Worm (Caenorhabditis elegans): ENCODE measurements around the gene tyr-2.

tyr-2 gene

DNA sequence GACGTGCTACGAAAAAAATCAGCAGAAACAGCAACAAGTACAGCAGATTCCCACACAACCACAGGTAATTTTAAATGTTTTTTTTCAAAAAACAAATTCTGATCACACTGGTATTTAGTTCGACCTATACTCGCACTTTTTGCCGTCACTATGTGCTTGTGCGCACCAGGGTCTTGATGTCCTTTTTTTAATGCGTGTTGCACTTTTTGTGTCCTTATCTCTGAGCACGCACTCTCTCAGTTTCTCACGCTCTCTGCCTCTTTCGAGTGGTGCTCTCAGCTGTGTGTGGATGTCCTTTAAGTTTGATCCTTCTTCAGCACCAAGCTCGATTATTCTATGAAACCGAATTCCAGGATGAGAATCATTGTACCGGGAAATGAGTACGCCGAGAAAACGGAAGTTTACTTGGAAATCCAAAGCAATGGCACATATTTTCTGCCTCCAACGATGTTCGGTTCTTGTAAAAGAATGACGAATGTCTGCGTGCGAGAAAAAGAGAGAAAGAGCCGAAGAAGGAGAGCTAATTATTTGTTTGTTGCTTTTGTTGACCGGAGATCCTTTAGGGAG is 25.5 kb upstream of the tyr-2 start:
- TF ChIP-seq lsy-2 (tag; optimal IDR thresholded peaks at IDR 0.05) (no peak), pha-4 (tag; optimal IDR thresholded peaks at IDR 0.05) (peak; percentile 1)

DNA sequence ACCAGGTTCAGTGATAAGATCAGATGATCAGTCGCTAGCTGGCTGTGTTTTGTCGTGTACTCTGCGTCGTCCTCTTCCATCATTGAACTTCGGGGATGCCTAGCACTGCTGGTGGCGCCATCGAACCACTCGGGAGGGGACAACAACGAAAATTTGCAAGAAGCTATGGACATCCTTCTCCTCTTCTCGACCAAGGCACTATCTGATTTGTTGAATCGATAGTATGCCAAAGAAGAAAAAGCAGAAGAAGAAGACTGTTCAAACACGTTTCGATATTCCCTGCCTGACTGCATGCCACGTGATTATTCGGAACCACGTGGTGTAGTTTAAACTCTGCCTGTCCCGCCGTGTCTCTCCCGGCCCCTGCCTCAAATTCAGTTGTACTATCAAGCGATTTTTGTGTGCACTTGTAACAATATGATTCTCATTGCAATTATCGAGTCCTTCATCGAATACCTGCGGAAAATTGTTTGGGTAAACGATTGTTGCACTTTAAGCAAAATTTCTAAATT is 24.7 kb upstream of the tyr-2 start:
- peak; percentile 26 for TF ChIP-seq unc-120 (tag; optimal IDR thresholded peaks at IDR 0.05; ENCODE audit: poor library complexity, severe bottlenecking)
- TF ChIP-seq ceh-39 (tag; optimal IDR thresholded peaks at IDR 0.05) = no peak
- peak; percentile 10 for TF ChIP-seq hlh-1 (tag; optimal IDR thresholded peaks at IDR 0.05)
- TF ChIP-seq mls-2 (tag; optimal IDR thresholded peaks at IDR 0.05) = no peak
- TF ChIP-seq lin-13 (tag; optimal IDR thresholded peaks at IDR 0.05) = no peak
- TF ChIP-seq ceh-43 (GFP tag; optimal IDR thresholded peaks at IDR 0.05) = no peak
- TF ChIP-seq nhr-237 (tag; optimal IDR thresholded peaks at IDR 0.05) = no peak
- no peak for TF ChIP-seq bed-3 (GFP tag; optimal IDR thresholded peaks at IDR 0.05)
- no peak for TF ChIP-seq ham-2 (GFP tag; optimal IDR thresholded peaks at IDR 0.05)

DNA sequence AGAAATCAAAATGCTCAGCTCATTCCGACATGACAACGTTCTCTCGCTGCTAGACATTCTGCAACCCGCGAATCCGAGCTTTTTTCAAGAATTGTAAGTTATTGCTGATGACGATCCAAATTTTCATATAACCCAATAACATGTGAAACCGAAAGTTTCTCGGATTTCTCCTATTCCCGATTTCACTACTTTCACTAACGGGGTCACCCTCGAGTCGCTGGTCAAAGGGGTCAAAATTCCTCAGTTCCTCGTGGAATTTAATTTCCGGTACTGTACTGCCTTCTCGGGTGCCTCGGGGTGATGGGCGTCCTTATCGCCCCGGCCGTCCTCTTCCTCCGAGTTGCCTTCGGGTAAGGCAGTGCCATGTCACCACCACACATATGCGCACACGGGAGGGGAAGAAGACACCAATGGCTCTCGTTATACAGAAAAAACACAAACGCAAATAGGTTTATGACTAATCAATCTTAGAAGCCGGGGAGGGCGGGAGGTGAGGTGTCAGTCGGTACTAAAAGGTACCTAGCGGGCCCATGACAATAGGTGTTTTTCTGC is 23.8 kb upstream of the tyr-2 start:
- TF ChIP-seq elt-1 (tag; optimal IDR thresholded peaks at IDR 0.05; ENCODE audit: borderline replicate concordance, insufficient read depth) (no peak), mep-1 (tag; optimal IDR thresholded peaks at IDR 0.05) (no peak), nhr-2 (tag; optimal IDR thresholded peaks at IDR 0.05) (peak; percentile 50), M03D4.4 (tag; optimal IDR thresholded peaks at IDR 0.05) (no peak), cnd-1 (tag; optimal IDR thresholded peaks at IDR 0.05) (peak; percentile 0), ham-2 (GFP tag; optimal IDR thresholded peaks at IDR 0.05) (peak; percentile 24), pha-4 (tag; optimal IDR thresholded peaks at IDR 0.05) (no peak), sptf-1 (tag; optimal IDR thresholded peaks at IDR 0.05) (peak; percentile 40), flh-1 (GFP tag; optimal IDR thresholded peaks at IDR 0.05) (no peak), blmp-1 (tag; optimal IDR thresholded peaks at IDR 0.05) (peak; percentile 92)

DNA sequence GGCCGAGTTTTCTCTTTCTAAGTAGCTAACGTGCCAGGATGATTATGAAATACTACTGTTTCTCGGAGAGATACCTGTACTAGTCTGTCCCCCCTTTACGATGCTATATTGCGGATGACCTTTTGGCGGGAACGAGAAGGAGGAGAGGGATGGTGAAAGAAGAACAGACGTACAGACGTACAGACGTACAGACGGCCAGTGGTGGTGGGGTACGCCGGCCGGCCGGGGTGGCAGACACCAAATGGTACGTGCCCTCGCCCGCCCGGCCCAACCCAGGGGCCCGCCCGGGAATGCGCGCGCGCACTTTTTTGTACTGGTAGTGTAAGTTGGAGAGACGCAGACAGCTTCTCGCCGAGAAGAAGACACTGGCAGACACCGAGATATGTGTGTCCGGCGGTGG is 23.0 kb upstream of the tyr-2 start:
- TF ChIP-seq bed-3 (GFP tag; optimal IDR thresholded peaks at IDR 0.05) = no peak
- TF ChIP-seq mls-2 (tag; optimal IDR thresholded peaks at IDR 0.05) = peak; percentile 71
- TF ChIP-seq nhr-76 (tag; optimal IDR thresholded peaks at IDR 0.05) = no peak
- TF ChIP-seq hlh-1 (tag; optimal IDR thresholded peaks at IDR 0.05) = no peak
- no peak for TF ChIP-seq ceh-83 (GFP tag; optimal IDR thresholded peaks at IDR 0.05)
- TF ChIP-seq ceh-39 (tag; optimal IDR thresholded peaks at IDR 0.05) = no peak
- TF ChIP-seq nhr-12 (tag; optimal IDR thresholded peaks at IDR 0.05) = no peak
- no peak for TF ChIP-seq mab-5 (tag; optimal IDR thresholded peaks at IDR 0.05)
- TF ChIP-seq lsy-2 (tag; optimal IDR thresholded peaks at IDR 0.05) = no peak
- TF ChIP-seq flh-1 (GFP tag; optimal IDR thresholded peaks at IDR 0.05) = no peak
- peak; percentile 76 for TF ChIP-seq cnd-1 (tag; optimal IDR thresholded peaks at IDR 0.05)
- no peak for TF ChIP-seq tbx-8 (GFP tag; optimal IDR thresholded peaks at IDR 0.05)
- TF ChIP-seq drap-1 (GFP tag; optimal IDR thresholded peaks at IDR 0.05) = peak; percentile 68
- TF ChIP-seq nhr-2 (tag; optimal IDR thresholded peaks at IDR 0.05) = peak; percentile 93
- no peak for TF ChIP-seq unc-120 (tag; optimal IDR thresholded peaks at IDR 0.05; ENCODE audit: poor library complexity, severe bottlenecking)
- peak; percentile 0 for TF ChIP-seq unc-62 (GFP tag; optimal IDR thresholded peaks at IDR 0.05)
- peak; percentile 18 for TF ChIP-seq mep-1 (tag; optimal IDR thresholded peaks at IDR 0.05)
- TF ChIP-seq elt-1 (tag; optimal IDR thresholded peaks at IDR 0.05; ENCODE audit: borderline replicate concordance, insufficient read depth) = no peak
- TF ChIP-seq snpc-4 (tag; optimal IDR thresholded peaks at IDR 0.05) = no peak
- TF ChIP-seq ceh-43 (GFP tag; optimal IDR thresholded peaks at IDR 0.05) = peak; percentile 12
- TF ChIP-seq pha-4 (tag; optimal IDR thresholded peaks at IDR 0.05) = no peak
- TF ChIP-seq blmp-1 (tag; optimal IDR thresholded peaks at IDR 0.05) = no peak
- no peak for TF ChIP-seq elt-3 (tag; optimal IDR thresholded peaks at IDR 0.05)
- TF ChIP-seq nhr-237 (tag; optimal IDR thresholded peaks at IDR 0.05) = no peak
- TF ChIP-seq M03D4.4 (tag; optimal IDR thresholded peaks at IDR 0.05) = peak; percentile 60
- TF ChIP-seq sem-2 (GFP tag; optimal IDR thresholded peaks at IDR 0.05) = peak; percentile 41
- TF ChIP-seq nhr-28 (tag; optimal IDR thresholded peaks at IDR 0.05) = no peak
- peak; percentile 67 for TF ChIP-seq ham-2 (GFP tag; optimal IDR thresholded peaks at IDR 0.05)
- TF ChIP-seq sptf-1 (tag; optimal IDR thresholded peaks at IDR 0.05) = peak; percentile 72
- no peak for TF ChIP-seq unc-39 (tag; optimal IDR thresholded peaks at IDR 0.05)
- peak; percentile 23 for TF ChIP-seq ztf-11 (tag; optimal IDR thresholded peaks at IDR 0.05)
- TF ChIP-seq lin-32 (GFP tag; optimal IDR thresholded peaks at IDR 0.05) = peak; percentile 43
- no peak for TF ChIP-seq lin-13 (tag; optimal IDR thresholded peaks at IDR 0.05)
- no peak for TF ChIP-seq zip-8 (tag; optimal IDR thresholded peaks at IDR 0.05)
- no peak for TF ChIP-seq ces-1 (GFP tag; optimal IDR thresholded peaks at IDR 0.05)

Measured in whole organism, mixed stage, embryonic.